Fruit fly (Drosophila melanogaster) whole organism, wandering third instar larva: ENCODE measurements around the gene CG33795.

Source experiments
- CG9705 ChIP-seq: fragments of 200-800 bp; sonication (Bioruptor generic); optimal IDR thresholded peaks from 2 replicates; lab custom pipeline; 2018; ENCODE audit warnings: missing biosample characterization, mild to moderate bottlenecking, missing genetic modification characterization
- Hr78 ChIP-seq: fragments of >200 bp; optimal IDR thresholded peaks from 2 replicates; lab custom pipeline; 2017; ENCODE audit warnings: missing biosample characterization, missing genetic modification characterization
- Jra ChIP-seq: sonication (Bioruptor generic); optimal IDR thresholded peaks from 2 replicates; lab custom pipeline; 2016; ENCODE audit warnings: missing biosample characterization, missing genetic modification characterization
- Myc ChIP-seq: fragments of >200 bp; optimal IDR thresholded peaks from 2 replicates; lab custom pipeline; 2017
- N ChIP-seq: fragments of >200 bp; optimal IDR thresholded peaks from 2 replicates; lab custom pipeline; 2018; ENCODE audit warnings: missing biosample characterization, missing external identifiers, missing genetic modification characterization
- br ChIP-seq: fragments of 200-800 bp; sonication (Bioruptor generic); optimal IDR thresholded peaks from 2 replicates; lab custom pipeline; 2016; ENCODE audit warnings: missing biosample characterization, missing genetic modification characterization
- dmrt93B ChIP-seq: fragments of 200-800 bp; sonication (Bioruptor generic); optimal IDR thresholded peaks from 2 replicates; lab custom pipeline; 2018; ENCODE audit warnings: missing biosample characterization, mild to moderate bottlenecking, missing genetic modification characterization
- h ChIP-seq: fragments of 200-800 bp; sonication (Bioruptor generic); optimal IDR thresholded peaks from 3 replicates; lab custom pipeline; 2016; ENCODE audit warnings: missing biosample characterization, mild to moderate bottlenecking, missing genetic modification characterization
- lola ChIP-seq: fragments of >200 bp; optimal IDR thresholded peaks from 2 replicates; lab custom pipeline; 2017; ENCODE audit warnings: missing biosample characterization, missing genetic modification characterization
- pan ChIP-seq: fragments of >200 bp; optimal IDR thresholded peaks from 2 replicates; lab custom pipeline; 2017
- psq ChIP-seq: fragments of 200-800 bp; sonication (Bioruptor generic); optimal IDR thresholded peaks from 3 replicates; lab custom pipeline; 2017; ENCODE audit warnings: missing biosample characterization, mild to moderate bottlenecking, missing genetic modification characterization, moderate library complexity
- usp ChIP-seq: fragments of >200 bp; optimal IDR thresholded peaks from 2 replicates; lab custom pipeline; 2017; ENCODE audit warnings: missing biosample characterization, missing genetic modification characterization

DNA sequence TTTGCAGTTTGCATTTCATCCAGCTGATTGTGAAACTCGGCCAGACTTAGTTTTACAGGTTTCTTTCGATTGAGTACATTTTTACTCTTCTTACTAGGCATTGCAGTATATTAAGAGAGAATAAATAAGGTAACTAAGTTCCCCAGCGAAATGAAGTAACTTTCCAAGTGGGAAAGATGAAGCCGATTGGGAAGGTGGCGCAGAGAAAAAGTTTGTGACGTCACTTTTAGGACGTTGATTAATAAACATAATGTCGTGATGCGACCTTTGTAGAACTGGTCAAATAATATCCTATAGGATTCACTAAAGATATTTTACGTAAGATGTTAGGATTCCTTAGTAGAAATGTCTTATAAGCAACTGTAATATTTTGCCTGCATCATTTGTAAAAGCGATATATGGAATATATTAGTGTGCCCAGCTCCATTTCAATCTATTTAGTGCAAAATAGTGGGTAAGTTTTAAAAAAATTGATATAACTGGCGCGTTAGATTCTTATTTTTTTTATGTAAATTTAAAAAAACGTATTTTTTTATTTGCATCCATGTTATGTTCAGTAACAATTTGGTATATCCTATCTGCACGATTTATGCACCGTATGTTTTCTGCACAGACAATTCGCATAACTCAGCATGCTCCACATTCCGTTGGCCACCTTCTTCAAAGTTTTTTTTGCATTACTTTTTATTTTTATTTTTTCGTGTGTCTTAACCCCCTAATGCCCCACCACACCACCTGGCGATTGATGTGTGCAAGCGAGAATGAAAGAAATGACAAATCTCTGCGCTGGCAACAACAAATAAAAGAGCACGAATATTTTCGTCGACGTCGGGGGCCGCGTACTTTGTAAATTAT is 27.3 kb downstream of the CG33795 start, which contains the start of gene CG32152:
- no peak for TF ChIP-seq br
- no peak for TF ChIP-seq lola
- TF ChIP-seq dmrt93B (GFP tag; lab: Kevin White, UChicago), result no peak
- no peak for TF ChIP-seq CG9705 (GFP tag; lab: Kevin White, UChicago)
- TF ChIP-seq h (GFP tag; lab: Kevin White, UChicago), result no peak
- TF ChIP-seq usp (GFP tag; lab: Kevin White, UChicago), result no peak
- TF ChIP-seq psq, result no peak
- no peak for TF ChIP-seq N
- no peak for TF ChIP-seq pan (lab: Kevin White, UChicago)
- TF ChIP-seq Jra (GFP tag; lab: Kevin White, UChicago), result no peak
- TF ChIP-seq Myc (lab: Kevin White, UChicago), result no peak
- TF ChIP-seq Hr78, result no peak
